Worm (Caenorhabditis elegans): ENCODE results near the gene tsp-11.

The tsp-11 gene

DNA sequence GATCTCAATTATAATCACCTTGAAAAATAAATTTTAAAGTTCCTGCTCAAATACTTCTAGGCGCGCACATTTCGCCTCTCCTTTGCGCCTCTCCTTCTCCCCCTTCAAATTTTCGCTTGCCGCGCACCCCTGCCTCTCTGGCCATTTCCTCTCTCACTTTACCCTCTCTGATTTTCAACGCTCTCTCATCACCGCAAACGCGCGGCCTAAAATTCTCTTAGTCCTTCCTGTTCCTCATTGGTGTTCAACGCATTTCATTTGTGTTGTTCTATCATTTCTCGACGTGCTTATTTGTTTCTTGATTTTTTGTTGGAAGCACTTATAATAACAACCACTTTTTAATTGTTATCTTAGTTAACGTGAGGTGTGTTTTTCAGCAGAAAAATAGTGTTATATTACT, 49.1 kb upstream of the tsp-11 start, which contains the start of gene C25A11.2 (continued):
- TF ChIP-seq dox-1 (GFP tag; IDR thresholded peaks at IDR 0.05): peak; percentile 76
- no peak for TF ChIP-seq ceh-79 (tag; optimal IDR thresholded peaks at IDR 0.05)
- no peak; the same call in 1 of the 2 replicates for TF ChIP-seq nfyb-1 (GFP tag; IDR thresholded peaks at IDR 0.05)
- no peak for TF ChIP-seq egl-44 (GFP tag; IDR thresholded peaks at IDR 0.05)
- no peak for TF ChIP-seq tlf-1 (GFP tag; optimal IDR thresholded peaks at IDR 0.05)
- no peak for TF ChIP-seq hlh-26 (GFP tag; conservative IDR thresholded peaks at IDR 0.05)
- TF ChIP-seq zfh-2 (GFP tag; conservative IDR thresholded peaks at IDR 0.05): peak; percentile 78
- no peak for TF ChIP-seq Y95B8A.8 (GFP tag; IDR thresholded peaks at IDR 0.05)
- TF ChIP-seq snpc-1.1 (tag; optimal IDR thresholded peaks at IDR 0.05; ENCODE audit: insufficient read depth): no peak
- no peak for TF ChIP-seq F52B5.7 (tag; optimal IDR thresholded peaks at IDR 0.05)
- TF ChIP-seq Y53G8AR.9 (GFP tag; conservative IDR thresholded peaks at IDR 0.05): no peak
- no peak for TF ChIP-seq lag-1 (GFP tag; IDR thresholded peaks at IDR 0.05)
- TF ChIP-seq nhr-90 (tag; optimal IDR thresholded peaks at IDR 0.05): no peak
- TF ChIP-seq chd-7 (tag; optimal IDR thresholded peaks at IDR 0.05): no peak
- no peak for TF ChIP-seq egl-18 (GFP tag; IDR thresholded peaks at IDR 0.05)
- no peak for TF ChIP-seq B0019.2 (GFP tag; conservative IDR thresholded peaks at IDR 0.05)
- TF ChIP-seq madf-10 (tag; optimal IDR thresholded peaks at IDR 0.05): no peak
- no peak for TF ChIP-seq B0035.1 (tag; optimal IDR thresholded peaks at IDR 0.05)
- peak; percentile 75; the same call in 1 of the 2 replicates for TF ChIP-seq hmg-1.2 (GFP tag; IDR thresholded peaks at IDR 0.05)
- no peak for TF ChIP-seq hrde-1 (tag; optimal IDR thresholded peaks at IDR 0.05; ENCODE audit: borderline replicate concordance)
- no peak for TF ChIP-seq ama-1 (optimal IDR thresholded peaks at IDR 0.05)
- no peak for TF ChIP-seq ama-1 (GFP tag; optimal IDR thresholded peaks at IDR 0.05)
- no peak for TF ChIP-seq bed-2 (GFP tag; IDR thresholded peaks at IDR 0.05)
- no peak for TF ChIP-seq Y79H2A.3 (GFP tag; conservative IDR thresholded peaks at IDR 0.05)
- TF ChIP-seq ceh-40 (GFP tag; IDR thresholded peaks at IDR 0.05): no peak
- no peak for TF ChIP-seq ZK185.1 (tag; optimal IDR thresholded peaks at IDR 0.05; ENCODE audit: poor library complexity, severe bottlenecking)
- no peak for TF ChIP-seq T07F8.4 (tag; optimal IDR thresholded peaks at IDR 0.05)
- peak; percentile 41; the same call in 1 of the 2 replicates for TF ChIP-seq mcd-1 (GFP tag; IDR thresholded peaks at IDR 0.05)
- TF ChIP-seq rcor-1 (GFP tag; IDR thresholded peaks at IDR 0.05): no peak
- no peak for TF ChIP-seq ztf-26 (tag; optimal IDR thresholded peaks at IDR 0.05)
- TF ChIP-seq ceh-91 (GFP tag; IDR thresholded peaks at IDR 0.05): no peak
- TF ChIP-seq F33H1.4 (GFP tag; IDR thresholded peaks at IDR 0.05): no peak
- TF ChIP-seq attf-5 (GFP tag; optimal IDR thresholded peaks at IDR 0.05): no peak
- TF ChIP-seq F57A8.1 (GFP tag; optimal IDR thresholded peaks at IDR 0.05): no peak
- TF ChIP-seq F10E7.11 (tag; optimal IDR thresholded peaks at IDR 0.05): no peak
- TF ChIP-seq hsf-1 (GFP tag; IDR thresholded peaks at IDR 0.05): no peak
- TF ChIP-seq mes-4 (tag; optimal IDR thresholded peaks at IDR 0.05): no peak

- TF ChIP-seq madf-6 (GFP tag; IDR thresholded peaks at IDR 0.05) (peak; percentile 66; the same call in 1 of the 2 replicates), let-526 (GFP tag; IDR thresholded peaks at IDR 0.05) (no peak), madf-8 (GFP tag; conservative IDR thresholded peaks at IDR 0.05) (peak; percentile 28; the same call in 1 of the 2 replicates), efl-1 (GFP tag; optimal IDR thresholded peaks at IDR 0.05) (peak; percentile 45), ztf-18 (tag; optimal IDR thresholded peaks at IDR 0.05) (peak; percentile 85), nfya-2 (GFP tag; IDR thresholded peaks at IDR 0.05) (no peak), rec-8 (tag; optimal IDR thresholded peaks at IDR 0.05) (no peak)
Observed at ce11 chrX:9117541-9117940, 45.4 kb upstream of the tsp-11 start.

Data from whole organism, young adult.